Worm (Caenorhabditis elegans): ENCODE measurements around the gene ZC53.2.
A peak's percentile ranks its signal among the peaks of the same experiment; 100 is the strongest.

Gene ZC53.2

ce11 chrX:1960895-1961715, 37.1 kb upstream of the ZC53.2 start (continued):
- TF ChIP-seq pqm-1 (tag; optimal IDR thresholded peaks at IDR 0.05) (peak; percentile 18), hlh-11 (tag; optimal IDR thresholded peaks at IDR 0.05) (peak; percentile 54), unc-39 (tag; optimal IDR thresholded peaks at IDR 0.05) (no peak), Y105C5A.15 (GFP tag; IDR thresholded peaks at IDR 0.05) (no peak), mxl-3 (GFP tag; optimal IDR thresholded peaks at IDR 0.05) (peak; percentile 45), hmg-1.1 (GFP tag; IDR thresholded peaks at IDR 0.05) (peak; percentile 19), ces-1 (GFP tag; optimal IDR thresholded peaks at IDR 0.05) (no peak), aha-1 (tag) (no peak), mdl-1 (tag; optimal IDR thresholded peaks at IDR 0.05) (peak in 1 of 2 experiments; percentile 34), nhr-28 (tag; optimal IDR thresholded peaks at IDR 0.05) (peak; percentile 30), D1046.2 (GFP tag; IDR thresholded peaks at IDR 0.05) (no peak)

- no peak for TF ChIP-seq lim-7 (GFP tag; IDR thresholded peaks at IDR 0.05)
- TF ChIP-seq unc-62 (GFP tag; optimal IDR thresholded peaks at IDR 0.05 in 1 of 2) = peak in 1 of 2 experiments; percentile 90
- no peak for TF ChIP-seq unc-62 (tag; optimal IDR thresholded peaks at IDR 0.05)
These were observed 35.0 kb upstream of the ZC53.2 start for ce11 chrX:1959063-1959462.

- no peak for TF ChIP-seq php-3 (GFP tag; IDR thresholded peaks at IDR 0.05)
- TF ChIP-seq lin-15B (tag; optimal IDR thresholded peaks at IDR 0.05) = no peak
- no peak for TF ChIP-seq pha-4 (GFP tag; IDR thresholded peaks at IDR 0.05)
- no peak for TF ChIP-seq pha-4 (tag; optimal IDR thresholded peaks at IDR 0.05)
- TF ChIP-seq lin-1 (GFP tag; IDR thresholded peaks at IDR 0.05) = no peak
- no peak for TF ChIP-seq nhr-77 (tag; optimal IDR thresholded peaks at IDR 0.05)
- TF ChIP-seq lin-29 (GFP tag; IDR thresholded peaks at IDR 0.05) = no peak
- TF ChIP-seq spr-3 (GFP tag; optimal IDR thresholded peaks at IDR 0.05) = no peak
- TF ChIP-seq F26F4.8 (GFP tag; conservative IDR thresholded peaks at IDR 0.05) = no peak
- no peak for TF ChIP-seq ZK546.5 (tag; optimal IDR thresholded peaks at IDR 0.05)
- TF ChIP-seq dpl-1 (GFP tag; optimal IDR thresholded peaks at IDR 0.05) = no peak
- TF ChIP-seq ama-1 (optimal IDR thresholded peaks at IDR 0.05) = no peak
- TF ChIP-seq ceh-44 (GFP tag; IDR thresholded peaks at IDR 0.05) = no peak
- TF ChIP-seq lin-38 (GFP tag; IDR thresholded peaks at IDR 0.05) = no peak
- TF ChIP-seq daf-12 (tag; optimal IDR thresholded peaks at IDR 0.05) = no peak
These were observed 15.8 kb upstream of the ZC53.2 start, which contains the start of gene Y59E1A.4 for ce11 chrX:1939887-1940286. Y59E1A.4 (minus strand) TSS chrX:1939987.

ce11 chrX:1939248-1939647, 15.2 kb upstream of the ZC53.2 start:
- peak; percentile 1 for TF ChIP-seq lin-13 (GFP tag; optimal IDR thresholded peaks at IDR 0.05)
- no peak; the same call in 1 of the 2 replicates for TF ChIP-seq arid-1 (GFP tag; conservative IDR thresholded peaks at IDR 0.05)
- no peak for TF ChIP-seq daf-19 (GFP tag; conservative IDR thresholded peaks at IDR 0.05)
- peak; percentile 54 for TF ChIP-seq duxl-1 (tag; optimal IDR thresholded peaks at IDR 0.05; ENCODE audit: poor library complexity)

- no peak for TF ChIP-seq fkh-10 (GFP tag; optimal IDR thresholded peaks at IDR 0.05)
- TF ChIP-seq F44E2.7 (GFP tag; IDR thresholded peaks at IDR 0.05) = no peak
- TF ChIP-seq unc-62 (GFP tag; optimal IDR thresholded peaks at IDR 0.05 in 1 of 2) = peak in 1 of 2 experiments; percentile 95
- no peak for TF ChIP-seq unc-62 (tag; optimal IDR thresholded peaks at IDR 0.05)
- no peak for TF ChIP-seq daf-12 (tag; optimal IDR thresholded peaks at IDR 0.05)
- TF ChIP-seq aha-1 (tag) = peak; percentile 67
These were observed 11.4 kb upstream of the ZC53.2 start for ce11 chrX:1935438-1935837.
